Fruit fly (Drosophila melanogaster): ENCODE results near the gene Bcs1.

- TF ChIP-seq CG1621 (tag; optimal IDR thresholded peaks at IDR 0.05) (no peak), Hr38 (GFP tag; optimal IDR thresholded peaks at IDR 0.05) (no peak), CG3032 (tag; optimal IDR thresholded peaks at IDR 0.05) (no peak), pdm3 (GFP tag; optimal IDR thresholded peaks at IDR 0.05) (no peak), CG10669 (GFP tag; optimal IDR thresholded peaks at IDR 0.05) (no peak), spab (GFP tag; optimal IDR thresholded peaks at IDR 0.05) (no peak), Ets96B (tag; optimal IDR thresholded peaks at IDR 0.05) (no peak), CG7368 (GFP tag; optimal IDR thresholded peaks at IDR 0.05) (no peak), cyc (GFP tag; optimal IDR thresholded peaks at IDR 0.05) (no peak), CG6854 (GFP tag; optimal IDR thresholded peaks at IDR 0.05) (no peak), CG34406 (GFP tag; optimal IDR thresholded peaks at IDR 0.05) (no peak), Hr39 (GFP tag; optimal IDR thresholded peaks at IDR 0.05) (no peak), net (GFP tag; optimal IDR thresholded peaks at IDR 0.05) (no peak)
Measured at dm6 chr2L:10231510-10231909, 9.1 kb downstream of the Bcs1 start, which contains the start of gene ova.
